Worm (Caenorhabditis elegans) whole organism, mixed stage, embryonic: ENCODE data around the gene pqn-70.

Experiments
- ces-1 ChIP-seq: fragments of 150-350 bp; optimal IDR thresholded peaks from 2 replicates; lab custom pipeline; 2014; ENCODE audit warnings: missing biosample characterization, missing genetic modification reagents, missing genetic modification characterization
- lin-13 ChIP-seq: fragments of 150-350 bp; optimal IDR thresholded peaks from 2 replicates; lab custom pipeline; 2014; ENCODE audit warnings: missing biosample characterization, missing genetic modification characterization
- mab-5 ChIP-seq: fragments of 150-350 bp; optimal IDR thresholded peaks from 2 replicates; lab custom pipeline; 2014; ENCODE audit warnings: missing biosample characterization, missing genetic modification characterization
- nhr-12 ChIP-seq: fragments of 150-350 bp; optimal IDR thresholded peaks from 2 replicates; lab custom pipeline; 2014; ENCODE audit warnings: missing biosample characterization, missing genetic modification characterization
- unc-62 ChIP-seq: fragments of 150-350 bp; optimal IDR thresholded peaks from 2 replicates; lab custom pipeline; 2014; ENCODE audit warnings: missing biosample characterization, missing genetic modification reagents, missing genetic modification characterization

DNA sequence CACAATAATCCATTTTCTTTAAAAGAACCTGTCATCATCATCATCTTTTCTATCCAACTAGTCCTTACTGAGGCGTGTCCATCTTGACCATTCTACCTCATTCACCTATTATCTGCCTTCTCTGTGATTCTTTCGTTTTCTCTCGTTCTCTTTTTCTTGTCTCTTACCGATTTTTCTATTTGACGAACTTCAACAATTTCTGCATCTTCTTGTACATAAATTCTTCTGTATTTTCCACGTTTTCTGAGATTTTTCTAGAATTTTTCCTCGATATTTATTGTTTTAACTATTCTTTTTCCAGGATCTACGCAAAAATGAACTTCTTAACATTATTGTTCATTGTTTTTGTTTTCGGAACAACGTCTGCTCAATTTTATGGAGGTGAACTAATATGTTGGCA is 45.6 kb downstream of the pqn-70 start, which contains the start of gene cnc-10:
- TF ChIP-seq mab-5 (tag; lab: Kevin White, UChicago) (no peak), ces-1 (GFP tag; lab: Kevin White, UChicago) (no peak), nhr-12 (tag; lab: Kevin White, UChicago) (no peak), lin-13 (tag; lab: Kevin White, UChicago) (no peak), unc-62 (GFP tag; lab: Kevin White, UChicago) (no peak)
